Worm (Caenorhabditis elegans) whole organism, mixed stage, embryonic: ENCODE measurements around the gene F38B7.17.
"Not testable (repeated sequence)": the region's sequence is repeated elsewhere in the genome, so short reads cannot be mapped to it uniquely, and the experiment has no call there.

Experiments
- M03D4.4 ChIP-seq: sonication (generic microtip); optimal IDR thresholded peaks from 2 replicates; lab custom pipeline; 2017; ENCODE audit warnings: mild to moderate bottlenecking, missing genetic modification characterization, missing compliant biosample characterization
- blmp-1 ChIP-seq: fragments of 150-350 bp; optimal IDR thresholded peaks from 2 replicates; lab custom pipeline; 2014; ENCODE audit warnings: missing biosample characterization, missing genetic modification characterization
- lin-13 ChIP-seq: fragments of 150-350 bp; optimal IDR thresholded peaks from 2 replicates; lab custom pipeline; 2014; ENCODE audit warnings: missing biosample characterization, missing genetic modification characterization
- lsy-2 ChIP-seq: fragments of 150-350 bp; optimal IDR thresholded peaks from 2 replicates; lab custom pipeline; 2014; ENCODE audit warnings: missing biosample characterization, missing genetic modification characterization
- mep-1 ChIP-seq: fragments of 150-350 bp; optimal IDR thresholded peaks from 2 replicates; lab custom pipeline; 2017; ENCODE audit warnings: missing biosample characterization, missing genetic modification reagents, missing genetic modification characterization, inconsistent platforms
- nhr-12 ChIP-seq: fragments of 150-350 bp; optimal IDR thresholded peaks from 2 replicates; lab custom pipeline; 2014; ENCODE audit warnings: missing biosample characterization, missing genetic modification characterization
- nhr-237 ChIP-seq: fragments of 150-350 bp; optimal IDR thresholded peaks from 2 replicates; lab custom pipeline; 2014; ENCODE audit warnings: missing biosample characterization, missing genetic modification characterization
- nhr-28 ChIP-seq: fragments of 150-350 bp; optimal IDR thresholded peaks from 2 replicates; lab custom pipeline; 2014; ENCODE audit warnings: missing biosample characterization, missing genetic modification characterization
- pha-4 ChIP-seq: fragments of 150-350 bp; optimal IDR thresholded peaks from 2 replicates; lab custom pipeline; 2018; ENCODE audit warnings: missing biosample characterization, missing genetic modification reagents, missing genetic modification characterization
- snpc-4 ChIP-seq: fragments of 150-350 bp; optimal IDR thresholded peaks from 2 replicates; lab custom pipeline; 2014; ENCODE audit warnings: missing biosample characterization, missing genetic modification characterization
- unc-39 ChIP-seq: fragments of 150-350 bp; optimal IDR thresholded peaks from 2 replicates; lab custom pipeline; 2014; ENCODE audit warnings: missing biosample characterization, missing genetic modification characterization
- zip-8 ChIP-seq: fragments of 150-350 bp; optimal IDR thresholded peaks from 2 replicates; lab custom pipeline; 2014; ENCODE audit warnings: missing biosample characterization, missing genetic modification characterization
- ztf-11 ChIP-seq: fragments of 150-350 bp; optimal IDR thresholded peaks from 2 replicates; lab custom pipeline; 2014; ENCODE audit warnings: missing biosample characterization, missing genetic modification characterization

DNA sequence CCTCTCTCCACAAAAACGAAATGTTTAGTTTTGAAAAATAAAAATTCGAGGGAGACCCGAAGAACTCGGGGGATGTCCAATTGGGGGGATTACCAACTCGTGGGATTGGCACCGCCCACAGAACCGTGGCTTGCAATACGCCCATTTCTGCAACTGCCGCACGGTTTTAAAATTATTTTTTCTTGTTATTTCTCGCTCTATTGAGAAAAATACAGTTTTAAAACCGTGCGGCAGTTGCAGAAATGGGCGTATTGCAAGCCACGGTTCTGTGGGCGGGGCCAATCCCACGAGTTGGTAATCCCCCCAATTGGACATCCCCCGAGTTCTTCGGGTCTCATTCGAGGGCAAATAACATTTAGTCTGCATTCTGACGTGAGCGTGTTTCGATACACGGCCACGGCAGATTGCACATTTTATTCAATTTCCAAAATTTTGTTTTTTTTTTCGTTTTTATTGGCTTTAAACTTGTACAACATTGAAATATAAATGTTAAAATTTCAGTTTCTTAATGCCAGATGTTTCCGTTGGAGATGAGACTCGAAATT, 43.8 kb downstream of the F38B7.17 start, which contains the start of the genes C55A6.1 and C55A6.10:
- peak; percentile 36 for TF ChIP-seq mep-1 (tag; lab: Kevin White, UChicago)
- not testable (repeated sequence) for TF ChIP-seq snpc-4 (tag; lab: Kevin White, UChicago); nhr-12 (tag; lab: Kevin White, UChicago); pha-4 (tag; lab: Kevin White, UChicago); ztf-11 (tag; lab: Kevin White, UChicago); nhr-28; blmp-1 (tag; lab: Kevin White, UChicago); zip-8 (tag; lab: Kevin White, UChicago); unc-39
- TF ChIP-seq lin-13 = peak; percentile 12
- TF ChIP-seq nhr-237 (tag; lab: Kevin White, UChicago) = peak; percentile 10
- TF ChIP-seq lsy-2 = peak; percentile 31
- TF ChIP-seq M03D4.4 (tag; lab: Kevin White, UChicago) = peak; percentile 1
